Fruit fly (Drosophila melanogaster) whole organism, embryonic: Measurements from ENCODE around the gene CG34258.
A peak's percentile ranks its signal among the peaks of the same experiment; 100 is the strongest.

ENCODE experiments used
- CG8924 ChIP-seq: fragments of 200-800 bp; optimal IDR thresholded peaks from 3 replicates; lab custom pipeline; 2019; ENCODE audit warnings: missing biosample characterization, mild to moderate bottlenecking, missing genetic modification characterization, moderate library complexity
- E2f1 ChIP-seq: fragments of 200-800 bp; sonication (Bioruptor generic); IDR thresholded peaks from 2 replicates; pipeline ENCODE4 v1.3.6; 2022; ENCODE audit warnings: missing biosample characterization, missing genetic modification characterization
- Meics ChIP-seq: fragments of 200-800 bp; sonication (Bioruptor generic); optimal IDR thresholded peaks from 2 replicates; lab custom pipeline; 2017; ENCODE audit warnings: missing biosample characterization, mild to moderate bottlenecking, missing genetic modification characterization
- ac ChIP-seq: fragments of 200-800 bp; sonication (Bioruptor generic); optimal IDR thresholded peaks from 3 replicates; lab custom pipeline; 2017; ENCODE audit warnings: missing biosample characterization, mild to moderate bottlenecking, missing genetic modification characterization
- gem ChIP-seq: fragments of 200-800 bp; sonication (Bioruptor generic); optimal IDR thresholded peaks from 2 replicates; lab custom pipeline; 2019; ENCODE audit warnings: missing biosample characterization, mild to moderate bottlenecking, missing genetic modification characterization, moderate library complexity
- sens-2 ChIP-seq: fragments of 200-800 bp; sonication (Bioruptor generic); IDR thresholded peaks from 2 replicates; pipeline ENCODE4 v1.3.6; 2022; ENCODE audit warnings: missing biosample characterization, missing genetic modification characterization
- so ChIP-seq: fragments of 200-800 bp; sonication (Bioruptor generic); IDR thresholded peaks from 3 replicates; pipeline ENCODE4 v1.3.6; 2022; ENCODE audit warnings: missing biosample characterization, missing genetic modification characterization

- no peak for TF ChIP-seq ac (GFP tag; lab: Kevin White, UChicago)
- peak; percentile 77 for TF ChIP-seq sens-2 (GFP tag; lab: Robert Waterston, UW)
- no peak for TF ChIP-seq CG8924 (tag; lab: Kevin White, UChicago)
- peak; percentile 27 for TF ChIP-seq gem (tag; lab: Kevin White, UChicago)
- TF ChIP-seq Meics (GFP tag; lab: Kevin White, UChicago) = peak; percentile 45
- TF ChIP-seq E2f1 (GFP tag; lab: Robert Waterston, UW) = no peak
- TF ChIP-seq so (GFP tag; lab: Robert Waterston, UW) = peak; percentile 15; the same call in 2 of the 3 replicates
Measured at dm6 chr3L:19932917-19933316, 18.9 kb downstream of the CG34258 start.
